Fruit fly (Drosophila melanogaster): ENCODE measurements around the gene CG42375.

DNA sequence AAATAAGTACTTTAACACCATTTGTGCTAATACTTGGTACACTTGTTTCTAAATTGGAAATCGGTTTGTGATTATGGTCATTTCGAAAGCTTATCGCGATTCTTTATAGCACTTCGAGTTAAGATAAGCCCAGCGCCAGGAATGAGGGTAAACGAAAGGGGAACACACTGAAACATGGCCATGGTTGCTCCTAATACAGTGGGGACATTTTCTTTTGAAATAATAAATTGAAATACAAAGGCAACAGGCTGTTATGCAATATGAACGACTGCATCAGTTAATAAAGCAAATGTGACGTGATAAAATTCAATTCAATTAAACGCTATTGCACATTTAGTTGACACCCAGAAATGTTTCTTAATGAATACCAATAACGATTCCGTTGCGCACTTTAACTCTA, 4.0 kb downstream of the CG42375 start:
- TF ChIP-seq CG8478 (optimal IDR thresholded peaks at IDR 0.05) (no peak), CTCF (optimal IDR thresholded peaks at IDR 0.05) (no peak)
